Worm (Caenorhabditis elegans) whole organism, L4/young adult: ENCODE data around the gene Y38H6C.9.

Experiments
- W03F9.2 ChIP-seq: fragments of 150-350 bp; optimal IDR thresholded peaks from 2 replicates; lab custom pipeline; 2014; ENCODE audit warnings: missing biosample characterization, missing genetic modification characterization
- dao-5 ChIP-seq: sonication (generic microtip); optimal IDR thresholded peaks from 2 replicates; lab custom pipeline; 2016; ENCODE audit warnings: missing genotype, missing genetic modification characterization, moderate library complexity, missing compliant biosample characterization
- him-1 ChIP-seq: sonication (generic microtip); optimal IDR thresholded peaks from 2 replicates; lab custom pipeline; 2016; ENCODE audit warnings: missing genotype, missing genetic modification reagents, missing genetic modification characterization, missing compliant biosample characterization

Gene Y38H6C.9

ce11 chrV:20499642-20500041, 22.4 kb downstream of the Y38H6C.9 start:
- TF ChIP-seq W03F9.2: no peak
- TF ChIP-seq him-1 (tag; lab: Kevin White, UChicago): no peak
- TF ChIP-seq dao-5 (tag; lab: Kevin White, UChicago): no peak

- TF ChIP-seq him-1 (tag; lab: Kevin White, UChicago): no peak
- TF ChIP-seq W03F9.2: no peak
- no peak for TF ChIP-seq dao-5 (tag; lab: Kevin White, UChicago)
These were observed 23.1 kb downstream of the Y38H6C.9 start, which contains the start of gene dct-16 for ce11 chrV:20498980-20499379. TSS of gene dct-16 (minus strand) at chrV:20499057.

ce11 chrV:20497537-20497936, 24.5 kb downstream of the Y38H6C.9 start:
- no peak for TF ChIP-seq W03F9.2
- TF ChIP-seq dao-5 (tag; lab: Kevin White, UChicago): no peak
- TF ChIP-seq him-1 (tag; lab: Kevin White, UChicago): no peak

ce11 chrV:20493271-20494231, 28.5 kb downstream of the Y38H6C.9 start, which contains the start of gene B0250.5:
TSS of gene B0250.5 (plus strand) at chrV:20493924.
- no peak for TF ChIP-seq dao-5 (tag; lab: Kevin White, UChicago)
- TF ChIP-seq W03F9.2: no peak
- TF ChIP-seq him-1 (tag; lab: Kevin White, UChicago): no peak

ce11 chrV:20492385-20492784, 29.7 kb downstream of the Y38H6C.9 start, which contains the start of gene srbc-79:
TSS of gene srbc-79 (minus strand) at chrV:20492485.
- TF ChIP-seq him-1 (tag; lab: Kevin White, UChicago): no peak
- TF ChIP-seq W03F9.2: no peak
- no peak for TF ChIP-seq dao-5 (tag; lab: Kevin White, UChicago)

ce11 chrV:20489102-20489501, 33.0 kb downstream of the Y38H6C.9 start, which contains the start of gene srbc-78:
TSS of gene srbc-78 (minus strand) at chrV:20489202.
- TF ChIP-seq him-1 (tag; lab: Kevin White, UChicago) (no peak), dao-5 (tag; lab: Kevin White, UChicago) (no peak), W03F9.2 (no peak)

ce11 chrV:20486549-20486948, 35.5 kb downstream of the Y38H6C.9 start:
- no peak for TF ChIP-seq him-1 (tag; lab: Kevin White, UChicago)
- TF ChIP-seq dao-5 (tag; lab: Kevin White, UChicago): no peak
- no peak for TF ChIP-seq W03F9.2

- TF ChIP-seq him-1 (tag; lab: Kevin White, UChicago): no peak
- no peak for TF ChIP-seq dao-5 (tag; lab: Kevin White, UChicago)
- no peak for TF ChIP-seq W03F9.2
These were observed 36.8 kb downstream of the Y38H6C.9 start, which contains the start of gene dhcr-7 for ce11 chrV:20485285-20485684. TSS of gene dhcr-7 (minus strand) at chrV:20485385.

- no peak for TF ChIP-seq W03F9.2
These were observed 41.3 kb downstream of the Y38H6C.9 start for ce11 chrV:20480790-20481189.

ce11 chrV:20479013-20479739, 42.9 kb downstream of the Y38H6C.9 start, which contains the start of the genes calf-1 and rpl-2:
TSS of gene calf-1 (minus strand) at chrV:20479089.
TSS of gene rpl-2 (plus strand) at chrV:20479689.
- TF ChIP-seq him-1 (tag; lab: Kevin White, UChicago) (no peak), W03F9.2 (peak; percentile 33), dao-5 (tag; lab: Kevin White, UChicago) (no peak)

- no peak for TF ChIP-seq dao-5 (tag; lab: Kevin White, UChicago)
- no peak for TF ChIP-seq W03F9.2
- TF ChIP-seq him-1 (tag; lab: Kevin White, UChicago): no peak
These were observed 45.1 kb downstream of the Y38H6C.9 start for ce11 chrV:20476981-20477380.

ce11 chrV:20476514-20476913, 45.6 kb downstream of the Y38H6C.9 start:
- no peak for TF ChIP-seq W03F9.2
- TF ChIP-seq dao-5 (tag; lab: Kevin White, UChicago): no peak
- TF ChIP-seq him-1 (tag; lab: Kevin White, UChicago): no peak

ce11 chrV:20475830-20476229, 46.2 kb downstream of the Y38H6C.9 start, which contains the start of gene B0250.7:
TSS of gene B0250.7 (minus strand) at chrV:20476061.
- TF ChIP-seq dao-5 (tag; lab: Kevin White, UChicago): no peak
- no peak for TF ChIP-seq W03F9.2
- no peak for TF ChIP-seq him-1 (tag; lab: Kevin White, UChicago)
